Worm (Caenorhabditis elegans) whole organism, L4 larva: ENCODE results near the gene pgm-2.

Source experiments
- F37D6.2 ChIP-seq: sonication (generic microtip); optimal IDR thresholded peaks from 2 replicates; lab custom pipeline; 2016; ENCODE audit warnings: mild to moderate bottlenecking, missing genetic modification characterization, missing compliant biosample characterization
- F49E8.2 ChIP-seq: sonication (generic microtip); optimal IDR thresholded peaks from 2 replicates; lab custom pipeline; 2016; ENCODE audit warnings: missing compliant biosample characterization, mild to moderate bottlenecking, missing genetic modification characterization, borderline replicate concordance
- Y75B8A.6 ChIP-seq: fragments of 200-800 bp; sonication (Bioruptor generic); IDR thresholded peaks from 2 replicates; pipeline ENCODE4 v1.3.6; 2022; ENCODE audit warnings: missing genetic modification reagents, missing genetic modification characterization, missing compliant biosample characterization
- ZK337.2 ChIP-seq: fragments of 200-800 bp; sonication (Bioruptor generic); IDR thresholded peaks from 2 replicates; pipeline ENCODE4 v1.3.6; 2022; ENCODE audit warnings: missing genetic modification reagents, missing genetic modification characterization, missing compliant biosample characterization
- aha-1 ChIP-seq: fragments of 150-350 bp; peaks from one replicate; lab custom pipeline; 2014; ENCODE audit warnings: missing biosample characterization, missing genetic modification characterization
- arid-1 ChIP-seq: fragments of 200-800 bp; sonication (Bioruptor generic); conservative IDR thresholded peaks from 2 replicates; pipeline ENCODE4 v1.3.6; 2022; ENCODE audit warnings: missing genetic modification reagents, missing genetic modification characterization, missing compliant biosample characterization
- attf-4 ChIP-seq: sonication (generic microtip); optimal IDR thresholded peaks from 3 replicates; lab custom pipeline; 2017; ENCODE audit warnings: missing biosample characterization, missing genetic modification characterization
- ceh-20 ChIP-seq: fragments of 200-800 bp; sonication (Bioruptor generic); IDR thresholded peaks from 2 replicates; pipeline ENCODE4 v1.3.6; 2022; ENCODE audit warnings: missing genetic modification reagents, missing genetic modification characterization, missing compliant biosample characterization
- ceh-32 ChIP-seq: sonication (generic microtip); optimal IDR thresholded peaks from 2 replicates; lab custom pipeline; 2016; ENCODE audit warnings: mild to moderate bottlenecking, missing genetic modification characterization, missing compliant biosample characterization; ENCODE audit not compliant: poor library complexity
- ctbp-1 ChIP-seq: fragments of 200-800 bp; sonication (Bioruptor generic); IDR thresholded peaks from 2 replicates; pipeline ENCODE4 v1.3.6; 2022; ENCODE audit warnings: missing genetic modification reagents, missing genetic modification characterization, missing compliant biosample characterization
- daf-16 ChIP-seq, 3 experiments: sonication (generic microtip); optimal IDR thresholded peaks; 2 replicates each; lab custom pipeline; 2016 to 2017; ENCODE audit warnings: missing genetic modification characterization in 3 of 3, missing genetic modification reagents in 3 of 3, mild to moderate bottlenecking in 2 of 3, missing compliant biosample characterization in 2 of 3, missing biosample characterization in 1 of 3, moderate library complexity in 1 of 3
- dmd-6 ChIP-seq: fragments of 200-800 bp; sonication (Bioruptor generic); IDR thresholded peaks from 2 replicates; pipeline ENCODE4 v1.3.6; 2022; ENCODE audit warnings: missing genetic modification reagents, missing genetic modification characterization, missing compliant biosample characterization
- dpl-1 ChIP-seq: fragments of 150-350 bp; optimal IDR thresholded peaks from 2 replicates; lab custom pipeline; 2014; ENCODE audit warnings: missing biosample characterization, missing genetic modification reagents, missing genetic modification characterization
- egl-43 ChIP-seq: fragments of 200-800 bp; sonication (Bioruptor generic); IDR thresholded peaks from 2 replicates; pipeline ENCODE4 v1.3.6; 2022; ENCODE audit warnings: missing genetic modification reagents, missing genetic modification characterization, missing compliant biosample characterization
- fkh-10 ChIP-seq: fragments of 150-350 bp; optimal IDR thresholded peaks from 2 replicates; lab custom pipeline; 2014; ENCODE audit warnings: missing biosample characterization, missing genetic modification reagents, missing genetic modification characterization
- fos-1 ChIP-seq: fragments of 150-350 bp; optimal IDR thresholded peaks from 2 replicates; lab custom pipeline; 2014; ENCODE audit warnings: missing biosample characterization, missing genetic modification characterization
- gei-8 ChIP-seq: fragments of 200-800 bp; sonication (Bioruptor generic); optimal IDR thresholded peaks from 2 replicates; lab custom pipeline; 2018; ENCODE audit warnings: mild to moderate bottlenecking, missing genetic modification characterization, missing compliant biosample characterization
- hif-1 ChIP-seq, 2 experiments: sonication (generic microtip); optimal IDR thresholded peaks; 2 replicates each; lab custom pipeline; 2016 to 2017; ENCODE audit warnings: missing compliant biosample characterization in 2 of 2, missing genetic modification characterization in 2 of 2, missing genetic modification reagents in 2 of 2, missing genotype in 2 of 2, mild to moderate bottlenecking in 1 of 2
- hlh-30 ChIP-seq: sonication (generic microtip); optimal IDR thresholded peaks from 2 replicates; lab custom pipeline; 2017; ENCODE audit warnings: antibody characterized with exemption, mild to moderate bottlenecking, missing genetic modification characterization, missing compliant biosample characterization; ENCODE audit not compliant: insufficient read depth
- hmg-1.1 ChIP-seq: fragments of 200-800 bp; sonication (Bioruptor generic); IDR thresholded peaks from 2 replicates; pipeline ENCODE4 v1.3.6; 2022; ENCODE audit warnings: missing genetic modification reagents, missing genetic modification characterization, missing compliant biosample characterization
- lin-1 ChIP-seq: fragments of 200-800 bp; sonication (Bioruptor generic); IDR thresholded peaks from 2 replicates; pipeline ENCODE4 v1.3.6; 2022; ENCODE audit warnings: missing genetic modification reagents, missing genetic modification characterization, missing compliant biosample characterization
- lin-13 ChIP-seq: fragments of 150-350 bp; optimal IDR thresholded peaks from 2 replicates; lab custom pipeline; 2014; ENCODE audit warnings: missing biosample characterization, missing genetic modification reagents, missing genetic modification characterization
- lsy-2 ChIP-seq, 2 experiments: fragments of 150-350 bp in 1 of 2; sonication (generic microtip) in 1 of 2; optimal IDR thresholded peaks; 2 replicates each; lab custom pipeline; 2014 to 2017; ENCODE audit warnings: missing biosample characterization in 2 of 2, missing genetic modification characterization in 2 of 2
- madf-5 ChIP-seq, 2 experiments: fragments of 200-800 bp; sonication (Bioruptor generic); IDR thresholded peaks; 2 replicates each; pipeline ENCODE4 v1.3.6; 2022; ENCODE audit warnings: missing compliant biosample characterization in 2 of 2, missing genetic modification characterization in 2 of 2
- madf-9 ChIP-seq: fragments of 200-800 bp; sonication (Bioruptor generic); conservative IDR thresholded peaks from 2 replicates; pipeline ENCODE4 v1.3.6; 2022; ENCODE audit warnings: missing genetic modification reagents, missing genetic modification characterization, missing compliant biosample characterization
- mdl-1 ChIP-seq, 2 experiments: fragments of 150-350 bp in 1 of 2; sonication (generic microtip) in 1 of 2; optimal IDR thresholded peaks; 2 replicates each; lab custom pipeline; 2014 to 2017; ENCODE audit warnings: missing biosample characterization in 2 of 2, missing genetic modification characterization in 2 of 2
- mdt-29 ChIP-seq: fragments of 200-800 bp; sonication (Bioruptor generic); IDR thresholded peaks from 2 replicates; pipeline ENCODE4 v1.3.6; 2022; ENCODE audit warnings: missing genetic modification reagents, missing genetic modification characterization, missing compliant biosample characterization
- nhr-102 ChIP-seq: sonication (generic microtip); optimal IDR thresholded peaks from 2 replicates; lab custom pipeline; 2016; ENCODE audit warnings: mild to moderate bottlenecking, missing genetic modification characterization, moderate library complexity, missing compliant biosample characterization
- nhr-111 ChIP-seq: fragments of 200-800 bp; sonication (Bioruptor generic); optimal IDR thresholded peaks from 2 replicates; lab custom pipeline; 2018; ENCODE audit warnings: mild to moderate bottlenecking, missing genetic modification characterization, missing compliant biosample characterization
- nhr-237 ChIP-seq: sonication (generic microtip); optimal IDR thresholded peaks from 2 replicates; lab custom pipeline; 2017; ENCODE audit warnings: missing biosample characterization, missing genetic modification characterization
- nhr-25 ChIP-seq: sonication (generic microtip); optimal IDR thresholded peaks from 2 replicates; lab custom pipeline; 2017; ENCODE audit warnings: missing genetic modification characterization, mild to moderate bottlenecking, missing compliant biosample characterization, antibody characterized with exemption, moderate library complexity, borderline replicate concordance; ENCODE audit not compliant: insufficient read depth
- nhr-6 ChIP-seq: fragments of 150-350 bp; optimal IDR thresholded peaks from 2 replicates; lab custom pipeline; 2014; ENCODE audit warnings: missing biosample characterization, missing genetic modification characterization
- php-3 ChIP-seq: fragments of 200-800 bp; sonication (Bioruptor generic); IDR thresholded peaks from 2 replicates; pipeline ENCODE4 v1.3.6; 2022; ENCODE audit warnings: missing genetic modification reagents, missing genetic modification characterization, missing compliant biosample characterization
- rbr-2 ChIP-seq: sonication (generic microtip); optimal IDR thresholded peaks from 2 replicates; lab custom pipeline; 2016; ENCODE audit warnings: missing genotype, missing genetic modification characterization, missing compliant biosample characterization
- set-16 ChIP-seq: fragments of 200-800 bp; sonication (Bioruptor generic); IDR thresholded peaks from 2 replicates; pipeline ENCODE4 v1.3.6; 2022; ENCODE audit warnings: missing genetic modification reagents, missing genetic modification characterization, missing compliant biosample characterization
- snpc-1.2 ChIP-seq: fragments of 200-800 bp; sonication (Bioruptor generic); IDR thresholded peaks from 2 replicates; pipeline ENCODE4 v1.3.6; 2022; ENCODE audit warnings: missing genetic modification reagents, missing genetic modification characterization, missing compliant biosample characterization
- spr-1 ChIP-seq: sonication (generic microtip); optimal IDR thresholded peaks from 2 replicates; lab custom pipeline; 2016; ENCODE audit warnings: mild to moderate bottlenecking, missing genetic modification characterization, missing compliant biosample characterization
- tag-97 ChIP-seq: fragments of 200-800 bp; sonication (Bioruptor generic); IDR thresholded peaks from 2 replicates; pipeline ENCODE4 v1.3.6; 2022; ENCODE audit warnings: missing genetic modification characterization, missing compliant biosample characterization
- unc-62 ChIP-seq, 3 experiments: fragments of 150-350 bp in 1 of 3; sonication (generic microtip); optimal IDR thresholded peaks in 2 of 3; peaks in 1 of 3; 1 replicate in 1 of 3; 2 replicates in 2 of 3; lab custom pipeline; 2014 to 2017; ENCODE audit warnings: missing biosample characterization in 3 of 3, missing genetic modification characterization in 3 of 3, missing genetic modification reagents in 3 of 3, missing genotype in 1 of 3
- vab-7 ChIP-seq: fragments of 200-800 bp; sonication (Bioruptor generic); IDR thresholded peaks from 2 replicates; pipeline ENCODE4 v1.3.6; 2022; ENCODE audit warnings: missing genetic modification reagents, missing genetic modification characterization, missing compliant biosample characterization
- zag-1 ChIP-seq: fragments of 150-350 bp; optimal IDR thresholded peaks from 2 replicates; lab custom pipeline; 2014; ENCODE audit warnings: missing biosample characterization, missing genetic modification characterization
- zip-2 ChIP-seq: fragments of 150-350 bp; optimal IDR thresholded peaks from 2 replicates; lab custom pipeline; 2014; ENCODE audit warnings: missing biosample characterization, missing genetic modification characterization
- ztf-7 ChIP-seq: fragments of 150-350 bp; optimal IDR thresholded peaks from 2 replicates; lab custom pipeline; 2014; ENCODE audit warnings: missing biosample characterization, missing genetic modification characterization

pgm-2 gene

DNA sequence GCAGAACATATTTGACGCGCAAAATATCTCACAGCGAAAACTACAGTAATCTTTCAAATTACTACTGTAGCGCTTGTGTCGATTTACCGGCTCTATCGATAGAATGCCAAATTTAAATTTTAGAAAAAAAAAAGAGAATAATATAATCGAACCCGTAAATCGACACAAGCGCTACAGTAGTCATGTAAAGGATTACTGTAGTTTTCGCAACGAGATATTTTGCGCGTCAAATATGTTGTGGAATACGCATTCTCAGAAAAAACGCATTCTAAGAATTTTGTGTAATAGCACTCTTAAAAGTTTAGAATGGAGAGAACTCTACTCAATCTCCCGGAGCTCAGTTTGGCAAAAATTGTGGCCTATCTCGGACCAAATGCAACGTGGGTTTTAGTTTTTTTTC, 33.6 kb upstream of the pgm-2 start, which contains the start of gene F56A8.5:
TSS of gene F56A8.5 (plus strand) at position 301 of the 400 bp plus-strand sequence.
- TF ChIP-seq ZK337.2 (GFP tag; lab: Robert Waterston, UW) (no peak), F49E8.2 (tag; lab: Kevin White, UChicago) (no peak), madf-5 (GFP tag; IDR thresholded peaks at IDR 0.05; lab: Robert Waterston, UW) (no peak), fkh-10 (GFP tag; lab: Kevin White, UChicago) (no peak), nhr-237 (tag; lab: Kevin White, UChicago) (no peak), lin-1 (GFP tag; lab: Robert Waterston, UW) (no peak), hmg-1.1 (GFP tag; lab: Robert Waterston, UW) (no peak), F37D6.2 (tag; lab: Kevin White, UChicago) (no peak), unc-62 (GFP tag; optimal IDR thresholded peaks at IDR 0.05 in 1 of 2; lab: Kevin White, UChicago) (no peak), unc-62 (tag; optimal IDR thresholded peaks at IDR 0.05; lab: Kevin White, UChicago) (no peak), vab-7 (GFP tag; lab: Robert Waterston, UW) (no peak)
- TF ChIP-seq, all 104 proteins: peak for 0

ce11 chrIII:13267046-13267445, 32.1 kb upstream of the pgm-2 start:
- TF ChIP-seq hif-1 (tag; optimal IDR thresholded peaks at IDR 0.05; lab: Kevin White, UChicago), result no peak
- TF ChIP-seq snpc-1.2 (GFP tag; lab: Robert Waterston, UW), result no peak
- no peak for TF ChIP-seq egl-43 (GFP tag; lab: Robert Waterston, UW)
- TF ChIP-seq unc-62 (GFP tag; optimal IDR thresholded peaks at IDR 0.05 in 1 of 2; lab: Kevin White, UChicago), result peak in 1 of 2 experiments; percentile 28
- TF ChIP-seq unc-62 (tag; optimal IDR thresholded peaks at IDR 0.05; lab: Kevin White, UChicago), result no peak
- TF ChIP-seq madf-9 (GFP tag; lab: Robert Waterston, UW), result no peak
- peak; percentile 57 for TF ChIP-seq set-16 (GFP tag; lab: Robert Waterston, UW)
- TF ChIP-seq spr-1 (tag; lab: Kevin White, UChicago), result no peak
- TF ChIP-seq php-3 (GFP tag; lab: Robert Waterston, UW), result 0 out of 2 replicates have a peak, but pooled peaks have one; percentile 8

ce11 chrIII:13268856-13269255, 30.3 kb upstream of the pgm-2 start, which contains the start of gene cpf-2:
TSS of gene cpf-2 (minus strand) at chrIII:13268883.
- TF ChIP-seq ceh-32 (tag; lab: Kevin White, UChicago) (no peak), ztf-7 (tag; lab: Kevin White, UChicago) (peak; percentile 58), dpl-1 (GFP tag; lab: Kevin White, UChicago) (peak; percentile 59), lin-13 (GFP tag; lab: Kevin White, UChicago) (peak; percentile 32), Y75B8A.6 (GFP tag; lab: Robert Waterston, UW) (no peak), nhr-25 (tag; lab: Kevin White, UChicago) (peak; percentile 72), ZK337.2 (GFP tag; lab: Robert Waterston, UW) (peak; percentile 54; the same call in 1 of the 2 replicates), daf-16 (GFP tag; optimal IDR thresholded peaks at IDR 0.05; lab: Kevin White, UChicago) (peak in 1 of 2 experiments; percentile 3), daf-16 (tag; optimal IDR thresholded peaks at IDR 0.05; lab: Kevin White, UChicago) (peak; percentile 52), mdl-1 (tag; optimal IDR thresholded peaks at IDR 0.05; lab: Kevin White, UChicago) (no peak), hlh-30 (tag; lab: Kevin White, UChicago) (peak; percentile 45), set-16 (GFP tag; lab: Robert Waterston, UW) (no peak), aha-1 (peak; percentile 99), dmd-6 (peak; percentile 34; the same call in 1 of the 2 replicates), rbr-2 (tag; lab: Kevin White, UChicago) (peak; percentile 46), ceh-20 (GFP tag; lab: Robert Waterston, UW) (no peak), nhr-102 (tag; lab: Kevin White, UChicago) (peak; percentile 40), F37D6.2 (tag; lab: Kevin White, UChicago) (peak; percentile 30), spr-1 (tag; lab: Kevin White, UChicago) (peak; percentile 65), fos-1 (tag; lab: Kevin White, UChicago) (no peak), egl-43 (GFP tag; lab: Robert Waterston, UW) (peak; percentile 76), arid-1 (GFP tag; lab: Robert Waterston, UW) (0 out of 2 replicates have a peak, but pooled peaks have one; percentile 27), tag-97 (no peak), zag-1 (tag; lab: Kevin White, UChicago) (no peak), ctbp-1 (GFP tag; lab: Robert Waterston, UW) (peak; percentile 57; the same call in 1 of the 2 replicates), unc-62 (GFP tag; optimal IDR thresholded peaks at IDR 0.05 in 1 of 2; lab: Kevin White, UChicago) (peak in 1 of 2 experiments; percentile 74), unc-62 (tag; optimal IDR thresholded peaks at IDR 0.05; lab: Kevin White, UChicago) (no peak), nhr-111 (no peak), mdt-29 (GFP tag; lab: Robert Waterston, UW) (no peak), zip-2 (tag; lab: Kevin White, UChicago) (peak; percentile 6), lsy-2 (tag; optimal IDR thresholded peaks at IDR 0.05; lab: Kevin White, UChicago) (peak in 1 of 2 experiments; percentile 72), attf-4 (tag; lab: Kevin White, UChicago) (no peak), nhr-6 (tag; lab: Kevin White, UChicago) (peak; percentile 61), gei-8 (GFP tag; lab: Kevin White, UChicago) (no peak)
